Fruit fly (Drosophila melanogaster): ENCODE data around the gene wor.

wor gene

dm6 chr2L:15463515-15463914 lies 38.1 kb upstream of the wor start (continued):
- TF ChIP-seq caup (GFP tag; optimal IDR thresholded peaks at IDR 0.05; ENCODE audit: severe bottlenecking) = no peak
- no peak for TF ChIP-seq CG8359 (GFP tag; optimal IDR thresholded peaks at IDR 0.05; ENCODE audit: borderline replicate concordance)
- no peak for TF ChIP-seq CG3163 (GFP tag; optimal IDR thresholded peaks at IDR 0.05)
- peak; percentile 35 for TF ChIP-seq CG10979 (tag; optimal IDR thresholded peaks at IDR 0.05)
- TF ChIP-seq CoRest (tag; optimal IDR thresholded peaks at IDR 0.05) = peak; percentile 12
- TF ChIP-seq ato (GFP tag; IDR thresholded peaks at IDR 0.05; ENCODE audit: partially characterized antibody) = no peak
- no peak for TF ChIP-seq cg (GFP tag; optimal IDR thresholded peaks at IDR 0.05)
- no peak for TF ChIP-seq CG5953 (GFP tag; IDR thresholded peaks at IDR 0.05)
- TF ChIP-seq Lim3 (GFP tag; IDR thresholded peaks at IDR 0.05) = no peak
- no peak for TF ChIP-seq CG9932 (GFP tag; IDR thresholded peaks at IDR 0.05)
- TF ChIP-seq BtbVII (GFP tag; optimal IDR thresholded peaks at IDR 0.05) = no peak
- peak; percentile 46 for TF ChIP-seq CG2712 (tag; optimal IDR thresholded peaks at IDR 0.05)
- TF ChIP-seq CG15696 (tag; optimal IDR thresholded peaks at IDR 0.05) = peak; percentile 17
- TF ChIP-seq CG11560 (tag; IDR thresholded peaks at IDR 0.05) = no peak
- TF ChIP-seq CG10267 (tag; optimal IDR thresholded peaks at IDR 0.05) = no peak
- TF ChIP-seq salm (tag; optimal IDR thresholded peaks at IDR 0.05) = no peak
- no peak for TF ChIP-seq Nf-YA (GFP tag; IDR thresholded peaks at IDR 0.05)
- TF ChIP-seq D19A (tag; optimal IDR thresholded peaks at IDR 0.05) = peak; percentile 17
- peak; percentile 34 for TF ChIP-seq CG18262 (tag; optimal IDR thresholded peaks at IDR 0.05)
- peak; percentile 3 for TF ChIP-seq fd96Cb (tag; optimal IDR thresholded peaks at IDR 0.05)
- no peak for TF ChIP-seq Hr78 (GFP tag; optimal IDR thresholded peaks at IDR 0.05)

dm6 chr2L:15462998-15463397 lies 37.6 kb upstream of the wor start:
- TF ChIP-seq vfl (GFP tag; optimal IDR thresholded peaks at IDR 0.05) (no peak), Ets65A (GFP tag) (peak; percentile 7), dmrt99B (tag; optimal IDR thresholded peaks at IDR 0.05) (no peak), Usf (GFP tag; optimal IDR thresholded peaks at IDR 0.05) (no peak), sens (GFP tag) (peak; percentile 47)

dm6 chr2L:15458919-15459318 lies 33.5 kb upstream of the wor start:
- TF ChIP-seq Nf-YC (tag; optimal IDR thresholded peaks at IDR 0.05) = no peak
- peak; percentile 9 for TF ChIP-seq lbe (GFP tag; optimal IDR thresholded peaks at IDR 0.05)
- no peak for TF ChIP-seq kah (GFP tag; optimal IDR thresholded peaks at IDR 0.05)

dm6 chr2L:15458076-15458475 lies 32.7 kb upstream of the wor start:
- no peak for TF ChIP-seq cas (GFP tag; IDR thresholded peaks at IDR 0.05)
- peak; percentile 11 for TF ChIP-seq CG10979 (tag; optimal IDR thresholded peaks at IDR 0.05)
- peak; percentile 47 for TF ChIP-seq CG9727 (GFP tag; optimal IDR thresholded peaks at IDR 0.05)
- TF ChIP-seq CG18262 (tag; optimal IDR thresholded peaks at IDR 0.05) = peak; percentile 38
- no peak for TF ChIP-seq pb (GFP tag; optimal IDR thresholded peaks at IDR 0.05)
- 0 out of 3 replicates have a peak, but pooled peaks have one; percentile 28 for TF ChIP-seq Doc3 (GFP tag; IDR thresholded peaks at IDR 0.05; ENCODE audit: partially characterized antibody)
- TF ChIP-seq CG15696 (tag; optimal IDR thresholded peaks at IDR 0.05) = peak; percentile 60
- peak; percentile 27 for TF ChIP-seq CG14710 (tag; optimal IDR thresholded peaks at IDR 0.05)
- TF ChIP-seq Med (GFP tag) = peak; percentile 2
- TF ChIP-seq zen2 (GFP tag; IDR thresholded peaks at IDR 0.05; ENCODE audit: partially characterized antibody) = no peak
- TF ChIP-seq knrl (GFP tag; IDR thresholded peaks at IDR 0.05; ENCODE audit: partially characterized antibody) = no peak
- TF ChIP-seq pum (GFP tag; optimal IDR thresholded peaks at IDR 0.05) = no peak
- TF ChIP-seq repo (GFP tag; optimal IDR thresholded peaks at IDR 0.05) = no peak
- no peak for TF ChIP-seq CG6272 (GFP tag; IDR thresholded peaks at IDR 0.05)
- TF ChIP-seq CG2712 (tag; optimal IDR thresholded peaks at IDR 0.05) = peak; percentile 1
- TF ChIP-seq lola (GFP tag; optimal IDR thresholded peaks at IDR 0.05) = peak in 1 of 3 experiments; percentile 44
- peak; percentile 39 for TF ChIP-seq dmrt11E (tag; optimal IDR thresholded peaks at IDR 0.05)
- peak; percentile 13 for TF ChIP-seq gem (tag; optimal IDR thresholded peaks at IDR 0.05)
- TF ChIP-seq CG12391 (tag; optimal IDR thresholded peaks at IDR 0.05) = no peak
- no peak for TF ChIP-seq CG12155 (GFP tag; optimal IDR thresholded peaks at IDR 0.05)
- peak; percentile 34; the same call in 1 of the 3 replicates for TF ChIP-seq CG17361 (GFP tag; IDR thresholded peaks at IDR 0.05)

Data from whole organism, embryonic.